Worm (Caenorhabditis elegans) whole organism, late embryonic: ENCODE data around the gene ZK596.3.

Experiments used
- ceh-2 ChIP-seq: sonication (generic microtip); optimal IDR thresholded peaks from 2 replicates; lab custom pipeline; 2016; ENCODE audit warnings: missing genotype, missing genetic modification characterization, missing compliant biosample characterization
- lim-6 ChIP-seq: sonication (generic microtip); optimal IDR thresholded peaks from 2 replicates; lab custom pipeline; 2016; ENCODE audit warnings: missing genetic modification characterization, missing compliant biosample characterization
- unc-3 ChIP-seq, 2 experiments: fragments of 200-800 bp in 1 of 2; sonication (Bioruptor generic) in 1 of 2; sonication (generic microtip) in 1 of 2; conservative IDR thresholded peaks in 1 of 2; optimal IDR thresholded peaks in 1 of 2; 2 replicates each; pipeline versions ENCODE4 v1.3.6 to Lab custom; 2016 to 2022; ENCODE audit warnings: missing compliant biosample characterization in 2 of 2, missing genetic modification characterization in 2 of 2, missing genetic modification reagents in 1 of 2
- unc-55 ChIP-seq: sonication (generic microtip); optimal IDR thresholded peaks from 2 replicates; lab custom pipeline; 2017; ENCODE audit warnings: missing biosample characterization, missing genetic modification reagents, missing genetic modification characterization

ce11 chrIV:10868629-10869251 is 35.4 kb downstream of the ZK596.3 start, which contains the start of gene F13E9.11:
- TF ChIP-seq lim-6 (tag; lab: Kevin White, UChicago) (no peak), ceh-2 (tag; lab: Kevin White, UChicago) (no peak), unc-55 (GFP tag; lab: Kevin White, UChicago) (no peak), unc-3 (GFP tag; conservative IDR thresholded peaks at IDR 0.05; lab: Robert Waterston, UW) (no peak), unc-3 (tag; optimal IDR thresholded peaks at IDR 0.05; lab: Kevin White, UChicago) (no peak)
